Fruit fly (Drosophila melanogaster) whole organism, embryonic: ENCODE data around the gene Rab3GAP1.

Source experiments
- B-H1 ChIP-seq: fragments of 200-800 bp; sonication (Bioruptor generic); IDR thresholded peaks from 3 replicates; pipeline ENCODE4 v1.3.6; 2022; ENCODE audit warnings: missing biosample characterization, missing genetic modification characterization
- BEAF-32 ChIP-seq: fragments of 200-800 bp; sonication (Bioruptor generic); optimal IDR thresholded peaks from 3 replicates; lab custom pipeline; 2017; ENCODE audit warnings: missing biosample characterization, missing genetic modification characterization, mild to moderate bottlenecking, moderate library complexity, missing genetic modification reagents
- CG10321 ChIP-seq: fragments of 200-800 bp; sonication (Bioruptor generic); IDR thresholded peaks from 2 replicates; pipeline ENCODE4 v1.3.6; 2022; ENCODE audit warnings: missing biosample characterization, missing genetic modification characterization
- CG11247 ChIP-seq: fragments of 200-800 bp; sonication (Bioruptor generic); IDR thresholded peaks from 2 replicates; pipeline ENCODE4 v1.3.6; 2022; ENCODE audit warnings: missing biosample characterization, missing genetic modification characterization
- CG11456 ChIP-seq: fragments of 200-800 bp; sonication (Bioruptor generic); IDR thresholded peaks from 3 replicates; pipeline ENCODE4 v1.3.6; 2022; ENCODE audit warnings: missing biosample characterization, missing genetic modification characterization
- CG11504 ChIP-seq: fragments of 200-800 bp; sonication (Bioruptor generic); optimal IDR thresholded peaks from 3 replicates; lab custom pipeline; 2019; ENCODE audit warnings: missing biosample characterization, mild to moderate bottlenecking, missing genetic modification characterization, moderate library complexity
- CG12744 ChIP-seq: fragments of 200-800 bp; sonication (Bioruptor generic); optimal IDR thresholded peaks from 2 replicates; lab custom pipeline; 2016; ENCODE audit warnings: missing biosample characterization, missing genetic modification characterization
- CG15696 ChIP-seq: fragments of 200-800 bp; sonication (Bioruptor generic); optimal IDR thresholded peaks from 2 replicates; lab custom pipeline; 2019; ENCODE audit warnings: missing biosample characterization, mild to moderate bottlenecking, missing genetic modification characterization, moderate library complexity
- CG31388 ChIP-seq: fragments of 200-800 bp; sonication (Bioruptor generic); optimal IDR thresholded peaks from 2 replicates; lab custom pipeline; 2016; ENCODE audit warnings: missing biosample characterization, missing genetic modification characterization
- CG32532 ChIP-seq: fragments of 200-800 bp; sonication (Bioruptor generic); IDR thresholded peaks from 2 replicates; pipeline ENCODE4 v1.3.6; 2022; ENCODE audit warnings: missing biosample characterization, missing genetic modification characterization
- CG32772 ChIP-seq: fragments of 200-800 bp; sonication (Bioruptor generic); IDR thresholded peaks from 2 replicates; pipeline ENCODE4 v1.3.6; 2022; ENCODE audit warnings: missing biosample characterization, missing genetic modification characterization
- CG33213 ChIP-seq: fragments of 200-800 bp; sonication (Bioruptor generic); optimal IDR thresholded peaks from 3 replicates; lab custom pipeline; 2016; ENCODE audit warnings: missing biosample characterization, missing genetic modification characterization
- CG3995 ChIP-seq: fragments of 200-800 bp; sonication (Bioruptor generic); optimal IDR thresholded peaks from 3 replicates; lab custom pipeline; 2016; ENCODE audit warnings: missing biosample characterization, missing genetic modification characterization
- CG7987 ChIP-seq: fragments of 200-800 bp; sonication (Bioruptor generic); optimal IDR thresholded peaks from 2 replicates; lab custom pipeline; 2018; ENCODE audit warnings: missing biosample characterization, mild to moderate bottlenecking, missing genetic modification characterization, moderate library complexity
- CG8924 ChIP-seq: fragments of 200-800 bp; optimal IDR thresholded peaks from 3 replicates; lab custom pipeline; 2019; ENCODE audit warnings: missing biosample characterization, mild to moderate bottlenecking, missing genetic modification characterization, moderate library complexity
- Camta ChIP-seq: fragments of 200-800 bp; sonication (Bioruptor generic); optimal IDR thresholded peaks from 2 replicates; lab custom pipeline; 2016; ENCODE audit warnings: missing biosample characterization, missing genetic modification characterization
- Chrac-16 ChIP-seq: fragments of 200-800 bp; sonication (Bioruptor generic); optimal IDR thresholded peaks from 3 replicates; lab custom pipeline; 2016; ENCODE audit warnings: missing biosample characterization, missing genetic modification characterization
- CkIIα-i1 ChIP-seq: fragments of 200-800 bp; sonication (Bioruptor generic); IDR thresholded peaks from 2 replicates; pipeline ENCODE4 v1.3.6; 2022; ENCODE audit warnings: missing biosample characterization, missing genetic modification characterization
- CoRest ChIP-seq: fragments of 200-800 bp; sonication (Bioruptor generic); optimal IDR thresholded peaks from 3 replicates; lab custom pipeline; 2018; ENCODE audit warnings: missing biosample characterization, mild to moderate bottlenecking, missing genetic modification characterization, moderate library complexity
- D ChIP-seq, 2 experiments: fragments of 200-800 bp in 1 of 2; fragments of >200 bp in 1 of 2; sonication (Bioruptor generic) in 1 of 2; optimal IDR thresholded peaks; 2 replicates in 1 of 2; 3 replicates in 1 of 2; lab custom pipeline; 2017; ENCODE audit warnings: mild to moderate bottlenecking in 1 of 2, missing biosample characterization in 1 of 2, missing genetic modification characterization in 1 of 2, missing genetic modification reagents in 1 of 2
- D19B ChIP-seq: fragments of 200-800 bp; sonication (Bioruptor generic); optimal IDR thresholded peaks from 2 replicates; lab custom pipeline; 2017; ENCODE audit warnings: missing biosample characterization, mild to moderate bottlenecking, missing genetic modification characterization
- Dek ChIP-seq: fragments of 200-800 bp; sonication (Bioruptor generic); optimal IDR thresholded peaks from 3 replicates; lab custom pipeline; 2019; ENCODE audit warnings: missing biosample characterization, mild to moderate bottlenecking, missing genetic modification characterization, moderate library complexity
- Dp ChIP-seq: fragments of 200-800 bp; sonication (Bioruptor generic); optimal IDR thresholded peaks from 2 replicates; lab custom pipeline; 2018; ENCODE audit warnings: missing biosample characterization, mild to moderate bottlenecking, missing genetic modification characterization, moderate library complexity
- Ets97D ChIP-seq: fragments of 200-800 bp; sonication (Bioruptor generic); optimal IDR thresholded peaks from 3 replicates; lab custom pipeline; 2016; ENCODE audit warnings: missing biosample characterization, missing genetic modification characterization
- H2.0 ChIP-seq: fragments of 200-800 bp; sonication (Bioruptor generic); IDR thresholded peaks from 2 replicates; pipeline ENCODE4 v1.3.6; 2022; ENCODE audit warnings: missing biosample characterization, missing genetic modification characterization
- Lim3 ChIP-seq: fragments of 200-800 bp; sonication (Bioruptor generic); IDR thresholded peaks from 2 replicates; pipeline ENCODE4 v1.3.6; 2022; ENCODE audit warnings: missing biosample characterization, missing genetic modification characterization
- Lpt ChIP-seq: fragments of >200 bp; optimal IDR thresholded peaks from 2 replicates; lab custom pipeline; 2018; ENCODE audit warnings: missing biosample characterization, missing genetic modification characterization
- MTF-1 ChIP-seq: fragments of 200-800 bp; sonication (Bioruptor generic); optimal IDR thresholded peaks from 2 replicates; lab custom pipeline; 2018; ENCODE audit warnings: missing biosample characterization, mild to moderate bottlenecking, missing genetic modification characterization, borderline replicate concordance
- Nf-YA ChIP-seq: fragments of 200-800 bp; sonication (Bioruptor generic); IDR thresholded peaks from 2 replicates; pipeline ENCODE4 v1.3.6; 2022; ENCODE audit warnings: missing biosample characterization, missing genetic modification characterization
- Opbp ChIP-seq: fragments of 200-800 bp; sonication (Bioruptor generic); IDR thresholded peaks from 3 replicates; pipeline ENCODE4 v1.3.6; 2022; ENCODE audit warnings: missing biosample characterization, missing genetic modification characterization; ENCODE audit not compliant: partially characterized antibody
- Side ChIP-seq: fragments of 200-800 bp; sonication (Bioruptor generic); optimal IDR thresholded peaks from 2 replicates; lab custom pipeline; 2016; ENCODE audit warnings: missing biosample characterization, missing genetic modification characterization
- Sox102F ChIP-seq: fragments of 200-800 bp; sonication (Bioruptor generic); optimal IDR thresholded peaks from 2 replicates; lab custom pipeline; 2018; ENCODE audit warnings: missing biosample characterization, mild to moderate bottlenecking, missing genetic modification characterization, moderate library complexity
- YL-1 ChIP-seq: fragments of 200-800 bp; sonication (Bioruptor generic); optimal IDR thresholded peaks from 3 replicates; lab custom pipeline; 2017; ENCODE audit warnings: missing biosample characterization, mild to moderate bottlenecking, missing genetic modification characterization
- ac ChIP-seq: fragments of 200-800 bp; sonication (Bioruptor generic); optimal IDR thresholded peaks from 3 replicates; lab custom pipeline; 2017; ENCODE audit warnings: missing biosample characterization, mild to moderate bottlenecking, missing genetic modification characterization
- dati ChIP-seq: fragments of 200-800 bp; sonication (Bioruptor generic); IDR thresholded peaks from 2 replicates; pipeline ENCODE4 v1.3.6; 2022; ENCODE audit warnings: missing biosample characterization, missing genetic modification characterization
- dm ChIP-seq: fragments of 200-800 bp; sonication (Bioruptor generic); optimal IDR thresholded peaks from 3 replicates; lab custom pipeline; 2016; ENCODE audit warnings: missing biosample characterization, missing genetic modification characterization
- fd64A ChIP-seq: fragments of 200-800 bp; sonication (Bioruptor generic); optimal IDR thresholded peaks from 3 replicates; lab custom pipeline; 2018; ENCODE audit warnings: missing biosample characterization, mild to moderate bottlenecking, missing genetic modification characterization
- ham ChIP-seq: fragments of 200-800 bp; sonication (Bioruptor generic); IDR thresholded peaks from 2 replicates; pipeline ENCODE4 v1.3.6; 2022; ENCODE audit warnings: missing biosample characterization, missing genetic modification characterization
- hb ChIP-seq: fragments of 200-800 bp; sonication (Bioruptor generic); IDR thresholded peaks from 3 replicates; pipeline ENCODE4 v1.3.6; 2022; ENCODE audit warnings: missing biosample characterization, missing genetic modification characterization; ENCODE audit not compliant: partially characterized antibody
- jumu ChIP-seq: fragments of 200-800 bp; sonication (Bioruptor generic); optimal IDR thresholded peaks from 3 replicates; lab custom pipeline; 2016; ENCODE audit warnings: missing biosample characterization, missing genetic modification characterization
- nau ChIP-seq: fragments of 200-800 bp; sonication (Bioruptor generic); optimal IDR thresholded peaks from 3 replicates; lab custom pipeline; 2017; ENCODE audit warnings: missing biosample characterization, mild to moderate bottlenecking, missing genetic modification characterization, missing genetic modification reagents
- oc ChIP-seq: fragments of 200-800 bp; sonication (Bioruptor generic); optimal IDR thresholded peaks from 2 replicates; lab custom pipeline; 2018; ENCODE audit warnings: missing biosample characterization, mild to moderate bottlenecking, missing genetic modification characterization, moderate library complexity
- org-1 ChIP-seq: fragments of 200-800 bp; sonication (Bioruptor generic); optimal IDR thresholded peaks from 2 replicates; lab custom pipeline; 2017; ENCODE audit warnings: missing biosample characterization, missing genetic modification characterization
- pho ChIP-seq: fragments of 200-800 bp; sonication (Bioruptor generic); optimal IDR thresholded peaks from 2 replicates; lab custom pipeline; 2016; ENCODE audit warnings: missing biosample characterization, missing genetic modification characterization
- prd ChIP-seq, 3 experiments: fragments of >200 bp in 2 of 3; fragments of 200-800 bp in 1 of 3; sonication (Bioruptor generic) in 1 of 3; optimal IDR thresholded peaks in 2 of 3; IDR thresholded peaks in 1 of 3; 2 replicates in 2 of 3; 3 replicates in 1 of 3; pipeline versions ENCODE4 v1.3.6 to Lab custom; 2017 to 2022; ENCODE audit warnings: missing biosample characterization in 1 of 3, missing genetic modification characterization in 1 of 3
- pum ChIP-seq: fragments of 200-800 bp; sonication (Bioruptor generic); optimal IDR thresholded peaks from 2 replicates; lab custom pipeline; 2016; ENCODE audit warnings: missing biosample characterization, missing genetic modification characterization
- ro ChIP-seq: fragments of 200-800 bp; sonication (Bioruptor generic); IDR thresholded peaks from 2 replicates; pipeline ENCODE4 v1.3.6; 2022; ENCODE audit warnings: missing biosample characterization, missing genetic modification characterization
- schlank ChIP-seq: fragments of 200-800 bp; sonication (Bioruptor generic); optimal IDR thresholded peaks from 2 replicates; lab custom pipeline; 2018; ENCODE audit warnings: missing biosample characterization, mild to moderate bottlenecking, missing genetic modification characterization
- sens ChIP-seq: fragments of 200-800 bp; sonication (Bioruptor generic); peaks from one replicate; lab custom pipeline; 2016; ENCODE audit warnings: missing biosample characterization, missing genetic modification characterization
- ssp ChIP-seq: fragments of 200-800 bp; sonication (Bioruptor generic); IDR thresholded peaks from 2 replicates; pipeline ENCODE4 v1.3.6; 2022; ENCODE audit warnings: missing biosample characterization, missing genetic modification characterization
- stc ChIP-seq: fragments of 200-800 bp; sonication (Bioruptor generic); IDR thresholded peaks from 2 replicates; pipeline ENCODE4 v1.3.6; 2022; ENCODE audit warnings: missing biosample characterization, missing genetic modification characterization

Gene Rab3GAP1

DNA sequence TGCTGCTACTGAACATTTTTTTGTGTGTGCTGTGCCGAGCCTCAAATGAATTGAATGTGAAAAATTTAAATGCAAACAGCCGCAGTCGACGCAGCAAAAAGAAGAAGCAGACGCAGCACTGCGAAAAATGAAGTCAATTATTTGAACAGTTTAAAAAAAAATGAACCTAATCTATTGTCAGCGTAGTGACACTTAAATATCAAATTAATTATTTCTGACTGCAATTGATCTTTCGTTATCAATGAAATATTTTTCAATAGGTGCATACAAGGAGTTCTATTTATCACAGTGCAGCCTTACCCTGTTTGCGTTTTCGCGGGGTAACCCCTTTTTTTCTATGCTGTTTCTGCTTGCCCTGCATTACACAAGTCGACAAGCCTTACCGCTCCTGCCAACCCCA, 35.4 kb downstream of the Rab3GAP1 start (continued):
- no peak for TF ChIP-seq fd64A (GFP tag; lab: Kevin White, UChicago)
- 0 out of 2 replicates have a peak, but pooled peaks have one; percentile 29 for TF ChIP-seq dati
- no peak for TF ChIP-seq ham (GFP tag; lab: Robert Waterston, UW)
- TF ChIP-seq H2.0 (GFP tag; lab: Robert Waterston, UW), result peak; percentile 56
- TF ChIP-seq CG7987 (GFP tag; lab: Kevin White, UChicago), result no peak
- no peak for TF ChIP-seq BEAF-32
- TF ChIP-seq CG11504 (tag; lab: Kevin White, UChicago), result peak; percentile 73
- TF ChIP-seq MTF-1 (GFP tag; lab: Kevin White, UChicago), result no peak
- peak; percentile 28 for TF ChIP-seq pum (GFP tag; lab: Kevin White, UChicago)
- TF ChIP-seq Dp (GFP tag; lab: Kevin White, UChicago), result no peak
- TF ChIP-seq CG33213 (GFP tag; lab: Kevin White, UChicago), result no peak
- TF ChIP-seq CG32532 (GFP tag; lab: Robert Waterston, UW), result no peak; the same call in 1 of the 2 replicates
- TF ChIP-seq CG10321 (GFP tag; lab: Robert Waterston, UW), result no peak
- no peak for TF ChIP-seq pho (GFP tag; lab: Kevin White, UChicago)
- peak; percentile 22 for TF ChIP-seq nau (GFP tag; lab: Kevin White, UChicago)
- TF ChIP-seq CG32772 (GFP tag; lab: Robert Waterston, UW), result peak; percentile 44; the same call in 1 of the 2 replicates
- no peak for TF ChIP-seq Ets97D (GFP tag; lab: Kevin White, UChicago)
- no peak for TF ChIP-seq CG15696 (tag; lab: Kevin White, UChicago)
- no peak for TF ChIP-seq CG3995 (GFP tag; lab: Kevin White, UChicago)
- TF ChIP-seq B-H1, result peak; percentile 30; the same call in 2 of the 3 replicates
- TF ChIP-seq sens (GFP tag; lab: Kevin White, UChicago), result peak; percentile 59
- no peak for TF ChIP-seq hb
- TF ChIP-seq D19B, result no peak
- TF ChIP-seq Lpt (GFP tag; lab: Kevin White, UChicago), result no peak
- TF ChIP-seq CkIIα-i1 (GFP tag; lab: Robert Waterston, UW), result no peak
- TF ChIP-seq YL-1 (GFP tag; lab: Kevin White, UChicago), result no peak
- no peak for TF ChIP-seq jumu (GFP tag; lab: Kevin White, UChicago)
- TF ChIP-seq Sox102F (GFP tag; lab: Kevin White, UChicago), result peak; percentile 46
- peak; percentile 22 for TF ChIP-seq CoRest (tag; lab: Kevin White, UChicago)
- TF ChIP-seq dm, result no peak
- TF ChIP-seq CG12744 (GFP tag; lab: Kevin White, UChicago), result no peak
- TF ChIP-seq oc (tag; lab: Kevin White, UChicago), result no peak
- no peak for TF ChIP-seq Opbp
- no peak for TF ChIP-seq schlank (tag; lab: Kevin White, UChicago)
- TF ChIP-seq Camta (GFP tag; lab: Kevin White, UChicago), result no peak
- TF ChIP-seq Dek (tag; lab: Kevin White, UChicago), result no peak
- no peak for TF ChIP-seq org-1
- TF ChIP-seq ac (GFP tag; lab: Kevin White, UChicago), result no peak
- peak; percentile 29; the same call in 1 of the 2 replicates for TF ChIP-seq Nf-YA
- TF ChIP-seq Lim3 (GFP tag; lab: Robert Waterston, UW), result no peak
- no peak for TF ChIP-seq CG11456 (GFP tag; lab: Robert Waterston, UW)
- no peak for TF ChIP-seq CG31388 (GFP tag; lab: Kevin White, UChicago)
- peak; percentile 7 for TF ChIP-seq Side (GFP tag; lab: Kevin White, UChicago)
- TF ChIP-seq D (optimal IDR thresholded peaks at IDR 0.05; lab: Kevin White, UChicago), result no peak
- no peak for TF ChIP-seq D (GFP tag; optimal IDR thresholded peaks at IDR 0.05; lab: Kevin White, UChicago)
- no peak for TF ChIP-seq prd (optimal IDR thresholded peaks at IDR 0.05; lab: Kevin White, UChicago)
- peak; percentile 78 for TF ChIP-seq prd (GFP tag; IDR thresholded peaks at IDR 0.05; lab: Robert Waterston, UW)
- peak; percentile 55 for TF ChIP-seq stc (GFP tag; lab: Robert Waterston, UW)
- no peak for TF ChIP-seq ro (GFP tag; lab: Robert Waterston, UW)
- TF ChIP-seq CG8924 (tag; lab: Kevin White, UChicago), result no peak
- TF ChIP-seq CG11247 (GFP tag; lab: Robert Waterston, UW), result no peak
- TF ChIP-seq ssp (GFP tag; lab: Robert Waterston, UW), result peak; percentile 32; the same call in 1 of the 2 replicates
- no peak for TF ChIP-seq Chrac-16 (GFP tag; lab: Kevin White, UChicago)
